Comparison of ENCODE assay signal across 6 worm cellular contexts in genomic region chrIV:9525682-9526416, ce11.
A peak's percentile ranks its signal among the peaks of the same experiment; 100 is the strongest.
TF ChIP-seq lines count a peak whose summit lies in the region.

elo-1 (plus strand) TSS chrIV:9526366.

TF ChIP-seq in whole organism, L1 larva, 84 proteins besides CTCF, POLR2A, EP300 and RAD21 (continues in another document):
- TF ChIP-seq xbp-1 (tag; optimal IDR thresholded peaks at IDR 0.05; lab: Kevin White, UChicago) (peak; percentile 21), aly-2 (tag; optimal IDR thresholded peaks at IDR 0.05; lab: Kevin White, UChicago) (no peak), nhr-12 (tag; optimal IDR thresholded peaks at IDR 0.05; lab: Kevin White, UChicago) (no peak), nhr-90 (tag; optimal IDR thresholded peaks at IDR 0.05; lab: Kevin White, UChicago; ENCODE audit: poor library complexity) (peak; percentile 65), ceh-82 (tag; optimal IDR thresholded peaks at IDR 0.05; lab: Kevin White, UChicago) (peak in 1 of 3 experiments; percentile 23), snpc-4 (tag; optimal IDR thresholded peaks at IDR 0.05; lab: Kevin White, UChicago) (peak; percentile 35), mep-1 (tag; optimal IDR thresholded peaks at IDR 0.05; lab: Kevin White, UChicago) (peak; percentile 68), lin-14 (GFP tag; optimal IDR thresholded peaks at IDR 0.05; lab: Kevin White, UChicago) (peak; percentile 84), nhr-19 (GFP tag; conservative IDR thresholded peaks at IDR 0.05; lab: Robert Waterston, UW) (peak; percentile 53), elt-2 (tag; optimal IDR thresholded peaks at IDR 0.05; lab: Kevin White, UChicago) (peak; percentile 75), lin-15B (tag; optimal IDR thresholded peaks at IDR 0.05; lab: Kevin White, UChicago) (no peak), Y116A8C.19 (tag; optimal IDR thresholded peaks at IDR 0.05; lab: Kevin White, UChicago; ENCODE audit: borderline replicate concordance) (no peak), rnt-1 (tag; optimal IDR thresholded peaks at IDR 0.05; lab: Kevin White, UChicago) (peak; percentile 52), ceh-90 (tag; optimal IDR thresholded peaks at IDR 0.05; lab: Kevin White, UChicago) (no peak), F16B12.6 (tag; optimal IDR thresholded peaks at IDR 0.05; lab: Kevin White, UChicago) (no peak)

TF ChIP-seq in whole organism, L2 larva, 48 proteins besides CTCF, POLR2A, EP300 and RAD21 (continues in another document):
- peak; percentile 64 for TF ChIP-seq crh-2 (tag; optimal IDR thresholded peaks at IDR 0.05; lab: Kevin White, UChicago)
- peak; percentile 12 for TF ChIP-seq nhr-6 (tag; optimal IDR thresholded peaks at IDR 0.05; lab: Kevin White, UChicago)
- no peak for TF ChIP-seq alr-1 (tag; optimal IDR thresholded peaks at IDR 0.05; lab: Kevin White, UChicago)
- peak; percentile 82 for TF ChIP-seq blmp-1 (tag; optimal IDR thresholded peaks at IDR 0.05; lab: Kevin White, UChicago; ENCODE audit: insufficient read depth)
- TF ChIP-seq nhr-25 (tag; optimal IDR thresholded peaks at IDR 0.05; lab: Kevin White, UChicago): peak; percentile 34
- no peak for TF ChIP-seq ceh-82 (tag; optimal IDR thresholded peaks at IDR 0.05; lab: Kevin White, UChicago)
- TF ChIP-seq ztf-11 (tag; optimal IDR thresholded peaks at IDR 0.05; lab: Kevin White, UChicago): no peak
- peak; percentile 57 for TF ChIP-seq gmeb-1 (tag; optimal IDR thresholded peaks at IDR 0.05; lab: Kevin White, UChicago)
- peak; percentile 69 for TF ChIP-seq sma-9 (GFP tag; optimal IDR thresholded peaks at IDR 0.05; lab: Kevin White, UChicago)
- TF ChIP-seq sma-9 (tag; optimal IDR thresholded peaks at IDR 0.05; lab: Kevin White, UChicago): no peak
- peak; percentile 61 for TF ChIP-seq sma-3 (GFP tag; optimal IDR thresholded peaks at IDR 0.05; lab: Kevin White, UChicago)
- no peak for TF ChIP-seq ztf-4 (tag; optimal IDR thresholded peaks at IDR 0.05; lab: Kevin White, UChicago)
- TF ChIP-seq lsy-2 (tag; optimal IDR thresholded peaks at IDR 0.05; lab: Kevin White, UChicago): peak in 1 of 2 experiments; percentile 16
- peak; percentile 27 for TF ChIP-seq egl-27 (tag; optimal IDR thresholded peaks at IDR 0.05; lab: Kevin White, UChicago)
- no peak for TF ChIP-seq elt-1 (tag; optimal IDR thresholded peaks at IDR 0.05; lab: Kevin White, UChicago)
- peak; percentile 30 for TF ChIP-seq nhr-129 (tag; optimal IDR thresholded peaks at IDR 0.05; lab: Kevin White, UChicago)

TF ChIP-seq in whole organism, L3 larva, 47 proteins besides CTCF, POLR2A, EP300 and RAD21:
- peak; percentile 95 for TF ChIP-seq elt-2 (tag; optimal IDR thresholded peaks at IDR 0.05; lab: Kevin White, UChicago)
- peak; percentile 30 for TF ChIP-seq egl-27 (tag; optimal IDR thresholded peaks at IDR 0.05; lab: Kevin White, UChicago)
- TF ChIP-seq jun-1 (tag; optimal IDR thresholded peaks at IDR 0.05; lab: Kevin White, UChicago): peak; percentile 53
- peak; percentile 19 for TF ChIP-seq fos-1 (tag; optimal IDR thresholded peaks at IDR 0.05; lab: Kevin White, UChicago)
- peak; percentile 82 for TF ChIP-seq pqm-1 (tag; optimal IDR thresholded peaks at IDR 0.05; lab: Kevin White, UChicago)
- TF ChIP-seq lsy-12 (tag; optimal IDR thresholded peaks at IDR 0.05; lab: Kevin White, UChicago): no peak
- peak; percentile 27 for TF ChIP-seq pha-4 (tag; optimal IDR thresholded peaks at IDR 0.05; lab: Kevin White, UChicago)
- no peak for TF ChIP-seq ZK546.5 (tag; optimal IDR thresholded peaks at IDR 0.05; lab: Kevin White, UChicago)
- TF ChIP-seq nfya-1 (tag; optimal IDR thresholded peaks at IDR 0.05; lab: Kevin White, UChicago; ENCODE audit: insufficient read depth): peak; percentile 29

TF ChIP-seq in whole organism, L4 larva, 104 proteins besides CTCF, POLR2A, EP300 and RAD21 (continues in another document):
- TF ChIP-seq madf-5 (GFP tag; IDR thresholded peaks at IDR 0.05; lab: Robert Waterston, UW) (no peak), mxl-2 (GFP tag; conservative IDR thresholded peaks at IDR 0.05; lab: Robert Waterston, UW) (no peak), zip-2 (tag; optimal IDR thresholded peaks at IDR 0.05; lab: Kevin White, UChicago) (no peak), nhr-102 (tag; optimal IDR thresholded peaks at IDR 0.05; lab: Kevin White, UChicago) (peak; percentile 39), fkh-10 (GFP tag; optimal IDR thresholded peaks at IDR 0.05; lab: Kevin White, UChicago) (no peak), ama-1 (optimal IDR thresholded peaks at IDR 0.05; lab: Kevin White, UChicago) (no peak), lin-29 (GFP tag; IDR thresholded peaks at IDR 0.05; lab: Robert Waterston, UW) (no peak), mes-2 (tag; optimal IDR thresholded peaks at IDR 0.05; lab: Kevin White, UChicago; ENCODE audit: poor library complexity, severe bottlenecking) (no peak), unc-62 (GFP tag; optimal IDR thresholded peaks at IDR 0.05 in 1 of 2; lab: Kevin White, UChicago) (no peak), unc-62 (tag; optimal IDR thresholded peaks at IDR 0.05; lab: Kevin White, UChicago) (no peak), madf-9 (GFP tag; conservative IDR thresholded peaks at IDR 0.05; lab: Robert Waterston, UW) (0 out of 2 replicates have a peak, but pooled peaks have one; percentile 12), Y48G9A.11 (GFP tag; IDR thresholded peaks at IDR 0.05; lab: Robert Waterston, UW) (no peak), lin-39 (tag; optimal IDR thresholded peaks at IDR 0.05; lab: Kevin White, UChicago) (no peak), aha-1 (tag; lab: Kevin White, UChicago) (no peak), nhr-237 (tag; optimal IDR thresholded peaks at IDR 0.05; lab: Kevin White, UChicago) (no peak), zfp-2 (tag; optimal IDR thresholded peaks at IDR 0.05; lab: Kevin White, UChicago) (no peak), spr-3 (GFP tag; optimal IDR thresholded peaks at IDR 0.05; lab: Kevin White, UChicago) (no peak), ceh-20 (GFP tag; IDR thresholded peaks at IDR 0.05; lab: Robert Waterston, UW) (no peak), snpc-4 (tag; optimal IDR thresholded peaks at IDR 0.05; lab: Kevin White, UChicago) (no peak), vab-7 (GFP tag; IDR thresholded peaks at IDR 0.05; lab: Robert Waterston, UW) (no peak)

TF ChIP-seq in whole organism, mixed stage, embryonic, 35 proteins besides CTCF, POLR2A, EP300 and RAD21:
- TF ChIP-seq ztf-11 (tag; optimal IDR thresholded peaks at IDR 0.05; lab: Kevin White, UChicago) (no peak), drap-1 (GFP tag; optimal IDR thresholded peaks at IDR 0.05; lab: Kevin White, UChicago) (no peak), elt-1 (tag; optimal IDR thresholded peaks at IDR 0.05; lab: Kevin White, UChicago; ENCODE audit: borderline replicate concordance, insufficient read depth) (no peak), hlh-1 (tag; optimal IDR thresholded peaks at IDR 0.05; lab: Kevin White, UChicago) (peak; percentile 10), ham-2 (GFP tag; optimal IDR thresholded peaks at IDR 0.05; lab: Kevin White, UChicago) (no peak), nhr-237 (tag; optimal IDR thresholded peaks at IDR 0.05; lab: Kevin White, UChicago) (no peak)
TF ChIP-seq in whole organism, mixed stage, embryonic: peak in this region for 1.

TF ChIP-seq in whole organism, young adult, 124 proteins besides CTCF, POLR2A, EP300 and RAD21 (continues in another document):
- no peak for TF ChIP-seq hmg-20 (GFP tag; IDR thresholded peaks at IDR 0.05; lab: Robert Waterston, UW)
- no peak for TF ChIP-seq mel-28 (tag; optimal IDR thresholded peaks at IDR 0.05; lab: Kevin White, UChicago; ENCODE audit: borderline replicate concordance)
- TF ChIP-seq dpff-1 (tag; optimal IDR thresholded peaks at IDR 0.05; lab: Kevin White, UChicago): no peak
- no peak for TF ChIP-seq nfya-1 (tag; optimal IDR thresholded peaks at IDR 0.05; lab: Kevin White, UChicago; ENCODE audit: borderline replicate concordance, insufficient read depth)
- TF ChIP-seq sea-2 (GFP tag; IDR thresholded peaks at IDR 0.05; lab: Robert Waterston, UW): no peak
- TF ChIP-seq F52B5.7 (tag; optimal IDR thresholded peaks at IDR 0.05; lab: Kevin White, UChicago): no peak
- TF ChIP-seq tbp1 (GFP tag; optimal IDR thresholded peaks at IDR 0.05; lab: Kevin White, UChicago): peak; percentile 2
- TF ChIP-seq hlh-12 (tag; optimal IDR thresholded peaks at IDR 0.05; lab: Kevin White, UChicago): no peak
- TF ChIP-seq repo-1 (tag; optimal IDR thresholded peaks at IDR 0.05; lab: Kevin White, UChicago): no peak
- TF ChIP-seq B0035.1 (tag; optimal IDR thresholded peaks at IDR 0.05; lab: Kevin White, UChicago): no peak
- TF ChIP-seq die-1 (tag; optimal IDR thresholded peaks at IDR 0.05; lab: Kevin White, UChicago): no peak
- no peak for TF ChIP-seq attf-3 (GFP tag; conservative IDR thresholded peaks at IDR 0.05; lab: Robert Waterston, UW)
- TF ChIP-seq lin-54 (GFP tag; optimal IDR thresholded peaks at IDR 0.05; lab: Kevin White, UChicago): peak; percentile 29
- peak; percentile 1 for TF ChIP-seq atf-7 (tag; optimal IDR thresholded peaks at IDR 0.05; lab: Kevin White, UChicago)
- TF ChIP-seq bed-2 (GFP tag; IDR thresholded peaks at IDR 0.05; lab: Robert Waterston, UW): no peak
- no peak for TF ChIP-seq snpc-4 (GFP tag; optimal IDR thresholded peaks at IDR 0.05; lab: Kevin White, UChicago)
- peak in 1 of 4 experiments; percentile 26 for TF ChIP-seq snpc-4 (tag; optimal IDR thresholded peaks at IDR 0.05; lab: Kevin White, UChicago)
- no peak for TF ChIP-seq F23B12.7 (tag; optimal IDR thresholded peaks at IDR 0.05; lab: Kevin White, UChicago; ENCODE audit: insufficient read depth)
- no peak for TF ChIP-seq tlf-1 (GFP tag; optimal IDR thresholded peaks at IDR 0.05; lab: Kevin White, UChicago)
- TF ChIP-seq mxl-1 (tag; optimal IDR thresholded peaks at IDR 0.05; lab: Kevin White, UChicago): no peak
- TF ChIP-seq nhr-80 (tag; optimal IDR thresholded peaks at IDR 0.05; lab: Kevin White, UChicago): peak; percentile 98
- TF ChIP-seq C06A6.2 (GFP tag; conservative IDR thresholded peaks at IDR 0.05; lab: Robert Waterston, UW): 0 out of 2 replicates have a peak, but pooled peaks have one; percentile 52
- TF ChIP-seq hlh-26 (GFP tag; conservative IDR thresholded peaks at IDR 0.05; lab: Robert Waterston, UW): no peak
- TF ChIP-seq F57A8.1 (GFP tag; optimal IDR thresholded peaks at IDR 0.05; lab: Kevin White, UChicago): no peak
- no peak for TF ChIP-seq ets-4 (GFP tag; optimal IDR thresholded peaks at IDR 0.05; lab: Kevin White, UChicago)
- no peak for TF ChIP-seq lin-35 (GFP tag; optimal IDR thresholded peaks at IDR 0.05; lab: Kevin White, UChicago)
- no peak for TF ChIP-seq C17E4.6 (GFP tag; IDR thresholded peaks at IDR 0.05; lab: Robert Waterston, UW)
- TF ChIP-seq akir-1 (GFP tag; optimal IDR thresholded peaks at IDR 0.05; lab: Kevin White, UChicago): no peak
- peak; percentile 67 for TF ChIP-seq dox-1 (GFP tag; IDR thresholded peaks at IDR 0.05; lab: Robert Waterston, UW)
- no peak for TF ChIP-seq ceh-58 (GFP tag; IDR thresholded peaks at IDR 0.05; lab: Robert Waterston, UW)
- TF ChIP-seq tbx-9 (tag; optimal IDR thresholded peaks at IDR 0.05; lab: Kevin White, UChicago; ENCODE audit: borderline replicate concordance): no peak
- no peak for TF ChIP-seq snpc-1.1 (tag; optimal IDR thresholded peaks at IDR 0.05; lab: Kevin White, UChicago; ENCODE audit: insufficient read depth)
- TF ChIP-seq nhr-179 (tag; optimal IDR thresholded peaks at IDR 0.05; lab: Kevin White, UChicago): no peak
